Worm (Caenorhabditis elegans): Measurements from ENCODE around the gene fbxa-24.

ce11 chrII:3808643-3809042 lies 7.7 kb upstream of the fbxa-24 start:
- TF ChIP-seq F13C5.2 (tag; optimal IDR thresholded peaks at IDR 0.05) (no peak), hmbx-1 (tag; optimal IDR thresholded peaks at IDR 0.05) (no peak), tbx-11 (GFP tag; IDR thresholded peaks at IDR 0.05) (no peak), tra-4 (tag; optimal IDR thresholded peaks at IDR 0.05) (no peak), ama-1 (optimal IDR thresholded peaks at IDR 0.05) (no peak)

All from whole organism, early embryonic.